Worm (Caenorhabditis elegans): ENCODE data around the gene F53C3.6.

- TF ChIP-seq F52B5.7 (tag; optimal IDR thresholded peaks at IDR 0.05) = no peak
- no peak for TF ChIP-seq K11D2.4 (GFP tag; IDR thresholded peaks at IDR 0.05)
- TF ChIP-seq snpc-4 (GFP tag; optimal IDR thresholded peaks at IDR 0.05) = no peak
- TF ChIP-seq snpc-4 (tag; optimal IDR thresholded peaks at IDR 0.05) = no peak
- TF ChIP-seq mxl-1 (tag; optimal IDR thresholded peaks at IDR 0.05) = no peak
- no peak for TF ChIP-seq snpc-3.4 (tag; optimal IDR thresholded peaks at IDR 0.05)
- no peak for TF ChIP-seq attf-5 (GFP tag; optimal IDR thresholded peaks at IDR 0.05)
- TF ChIP-seq ztf-25 (GFP tag; IDR thresholded peaks at IDR 0.05) = no peak
- TF ChIP-seq ceh-40 (GFP tag; IDR thresholded peaks at IDR 0.05) = no peak
- no peak for TF ChIP-seq nhr-27 (tag; optimal IDR thresholded peaks at IDR 0.05)
- no peak for TF ChIP-seq ceh-58 (GFP tag; IDR thresholded peaks at IDR 0.05)
- TF ChIP-seq zim-3 (tag; optimal IDR thresholded peaks at IDR 0.05) = no peak
- TF ChIP-seq pha-4 (tag; optimal IDR thresholded peaks at IDR 0.05) = no peak
Observed at ce11 chrII:3878330-3878729, 19.6 kb upstream of the F53C3.6 start, which contains the start of gene srh-250.
